Worm (Caenorhabditis elegans) whole organism, L3 larva: ENCODE results near the gene C47A4.3.

Experiments
- fkh-10 ChIP-seq: sonication (generic microtip); optimal IDR thresholded peaks from 2 replicates; lab custom pipeline; 2017; ENCODE audit warnings: missing biosample characterization, missing genetic modification reagents, missing genetic modification characterization
- fos-1 ChIP-seq: fragments of 150-350 bp; optimal IDR thresholded peaks from 2 replicates; lab custom pipeline; 2014; ENCODE audit warnings: missing biosample characterization, missing genetic modification characterization
- lin-15B ChIP-seq: fragments of 150-350 bp; optimal IDR thresholded peaks from 2 replicates; lab custom pipeline; 2014; ENCODE audit warnings: missing biosample characterization, missing genetic modification characterization
- nhr-23 ChIP-seq: fragments of 150-350 bp; optimal IDR thresholded peaks from 2 replicates; lab custom pipeline; 2014; ENCODE audit warnings: missing biosample characterization, missing genetic modification reagents, missing genetic modification characterization
- nhr-43 ChIP-seq: sonication (generic microtip); optimal IDR thresholded peaks from 2 replicates; lab custom pipeline; 2016; ENCODE audit warnings: mild to moderate bottlenecking, missing genetic modification characterization, missing compliant biosample characterization; ENCODE audit not compliant: poor library complexity, severe bottlenecking
- pha-4 ChIP-seq: fragments of 150-350 bp; optimal IDR thresholded peaks from 2 replicates; lab custom pipeline; 2014; ENCODE audit warnings: missing biosample characterization, missing genetic modification reagents, missing genetic modification characterization
- pqm-1 ChIP-seq: fragments of 150-350 bp; optimal IDR thresholded peaks from 2 replicates; lab custom pipeline; 2017; ENCODE audit warnings: missing biosample characterization, missing genetic modification characterization, inconsistent platforms
- snpc-4 ChIP-seq: fragments of 150-350 bp; optimal IDR thresholded peaks from 2 replicates; lab custom pipeline; 2014; ENCODE audit warnings: missing biosample characterization, missing genetic modification characterization
- tbx-2 ChIP-seq: sonication (generic microtip); optimal IDR thresholded peaks from 2 replicates; lab custom pipeline; 2016; ENCODE audit warnings: mild to moderate bottlenecking, missing genetic modification characterization, missing compliant biosample characterization
- unc-62 ChIP-seq: fragments of 150-350 bp; sonication (generic microtip); optimal IDR thresholded peaks from 4 replicates; lab custom pipeline; 2014; ENCODE audit warnings: missing biosample characterization, missing genetic modification reagents, missing genetic modification characterization
- zag-1 ChIP-seq: fragments of 150-350 bp; optimal IDR thresholded peaks from 2 replicates; lab custom pipeline; 2014; ENCODE audit warnings: missing biosample characterization, missing genetic modification characterization
- ztf-4 ChIP-seq: fragments of 150-350 bp; optimal IDR thresholded peaks from 2 replicates; lab custom pipeline; 2014; ENCODE audit warnings: missing biosample characterization, missing genetic modification characterization

DNA sequence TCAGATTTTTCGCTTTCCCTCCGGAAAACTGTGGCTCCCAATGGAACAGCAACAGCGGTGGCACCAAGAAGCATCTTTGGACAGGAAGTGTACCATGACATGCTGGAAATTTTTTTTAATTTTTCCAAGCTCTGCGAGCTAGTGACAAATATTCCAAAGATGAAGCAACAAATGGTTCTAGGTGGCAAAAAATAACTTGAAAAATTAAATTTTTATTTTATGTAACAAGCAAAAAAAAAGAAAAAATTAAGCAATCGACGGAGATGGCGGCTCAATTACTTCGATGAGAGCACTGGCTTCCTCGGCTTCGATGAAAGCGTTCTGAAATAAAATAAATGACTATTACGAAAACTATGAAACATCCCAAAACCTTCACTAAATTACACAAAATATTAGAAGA, 43.4 kb upstream of the C47A4.3 start, which contains the start of gene lact-9:
- TF ChIP-seq nhr-43 (tag; lab: Kevin White, UChicago) (no peak), zag-1 (tag; lab: Kevin White, UChicago) (no peak), fkh-10 (no peak), pha-4 (tag; lab: Kevin White, UChicago) (no peak), unc-62 (GFP tag; lab: Kevin White, UChicago) (no peak), tbx-2 (tag; lab: Kevin White, UChicago) (no peak), nhr-23 (tag; lab: Kevin White, UChicago) (no peak), ztf-4 (tag; lab: Kevin White, UChicago) (no peak), fos-1 (no peak), pqm-1 (tag; lab: Kevin White, UChicago) (no peak), snpc-4 (tag; lab: Kevin White, UChicago) (no peak), lin-15B (tag; lab: Kevin White, UChicago) (no peak)
